Worm (Caenorhabditis elegans) whole organism, early embryonic: ENCODE measurements around the gene JC8.7.

Source experiments
- ama-1 ChIP-seq: fragments of 150-350 bp; optimal IDR thresholded peaks from 2 replicates; lab custom pipeline; 2014
- ceh-13 ChIP-seq: fragments of 200-800 bp; sonication (Bioruptor generic); optimal IDR thresholded peaks from 2 replicates; lab custom pipeline; 2018; ENCODE audit warnings: mild to moderate bottlenecking, missing genetic modification characterization, missing compliant biosample characterization
- ceh-36 ChIP-seq: sonication (generic microtip); optimal IDR thresholded peaks from 2 replicates; lab custom pipeline; 2016; ENCODE audit warnings: missing genetic modification characterization, inconsistent platforms, missing compliant biosample characterization
- ets-7 ChIP-seq: sonication (generic microtip); optimal IDR thresholded peaks from 2 replicates; lab custom pipeline; 2016; ENCODE audit warnings: missing genotype, missing genetic modification characterization, missing compliant biosample characterization
- flt-1 ChIP-seq: fragments of 200-800 bp; sonication (Bioruptor generic); IDR thresholded peaks from 2 replicates; pipeline ENCODE4 v1.3.6; 2022; ENCODE audit warnings: missing genetic modification characterization, missing compliant biosample characterization
- hmbx-1 ChIP-seq: sonication (generic microtip); optimal IDR thresholded peaks from 2 replicates; lab custom pipeline; 2016; ENCODE audit warnings: mild to moderate bottlenecking, missing genetic modification characterization, missing compliant biosample characterization
- hmg-4 ChIP-seq: fragments of 200-800 bp; sonication (Bioruptor generic); optimal IDR thresholded peaks from 2 replicates; lab custom pipeline; 2018; ENCODE audit warnings: mild to moderate bottlenecking, missing genetic modification characterization, missing compliant biosample characterization
- pes-1 ChIP-seq: fragments of 200-800 bp; sonication (Bioruptor generic); IDR thresholded peaks from 2 replicates; pipeline ENCODE4 v1.3.6; 2022; ENCODE audit warnings: missing genetic modification reagents, missing genetic modification characterization, missing compliant biosample characterization
- scrt-1 ChIP-seq: fragments of 200-800 bp; sonication (Bioruptor generic); IDR thresholded peaks from 2 replicates; pipeline ENCODE4 v1.3.6; 2022; ENCODE audit warnings: missing genetic modification characterization, missing compliant biosample characterization
- sea-1 ChIP-seq: fragments of 200-800 bp; sonication (Bioruptor generic); conservative IDR thresholded peaks from 2 replicates; pipeline ENCODE4 v1.3.6; 2022; ENCODE audit warnings: missing genetic modification characterization, missing compliant biosample characterization
- tbx-11 ChIP-seq: fragments of 200-800 bp; sonication (Bioruptor generic); IDR thresholded peaks from 2 replicates; pipeline ENCODE4 v1.3.6; 2022; ENCODE audit warnings: missing genetic modification characterization, missing compliant biosample characterization
- tbx-37 ChIP-seq: fragments of 200-800 bp; sonication (Bioruptor generic); conservative IDR thresholded peaks from 2 replicates; pipeline ENCODE4 v1.3.6; 2022; ENCODE audit warnings: missing genetic modification reagents, missing genetic modification characterization, missing compliant biosample characterization
- tra-4 ChIP-seq: sonication (generic microtip); optimal IDR thresholded peaks from 2 replicates; lab custom pipeline; 2017; ENCODE audit warnings: missing genetic modification characterization, missing compliant biosample characterization

ce11 chrIV:13300109-13300508, 53.0 kb downstream of the JC8.7 start, which contains the start of gene kdp-1:
- TF ChIP-seq tbx-37, result no peak
- no peak for TF ChIP-seq ama-1 (lab: Kevin White, UChicago)
- no peak for TF ChIP-seq tra-4
- no peak for TF ChIP-seq flt-1 (GFP tag; lab: Robert Waterston, UW)
- no peak for TF ChIP-seq hmg-4 (GFP tag; lab: Kevin White, UChicago)
- no peak for TF ChIP-seq ceh-13 (GFP tag; lab: Kevin White, UChicago)
- no peak for TF ChIP-seq ets-7 (tag; lab: Kevin White, UChicago)
- TF ChIP-seq hmbx-1 (tag; lab: Kevin White, UChicago), result no peak
- TF ChIP-seq sea-1 (GFP tag; lab: Robert Waterston, UW), result no peak
- no peak for TF ChIP-seq ceh-36 (tag; lab: Kevin White, UChicago)
- no peak for TF ChIP-seq pes-1 (GFP tag; lab: Robert Waterston, UW)
- no peak for TF ChIP-seq tbx-11
- TF ChIP-seq scrt-1 (GFP tag; lab: Robert Waterston, UW), result no peak
